Fruit fly (Drosophila melanogaster) whole organism: ENCODE results near the gene PGRP-LF.

ENCODE experiments used
- CG8478 ChIP-seq: fragments of >200 bp; optimal IDR thresholded peaks from 2 replicates; lab custom pipeline; 2018; ENCODE audit warnings: inconsistent platforms
- Dll ChIP-seq: fragments of >200 bp; optimal IDR thresholded peaks from 2 replicates; lab custom pipeline; 2017
- EcR ChIP-seq, 2 experiments: fragments of >200 bp; optimal IDR thresholded peaks; 2 replicates each; lab custom pipeline; 2017; ENCODE audit warnings: missing biosample characterization in 2 of 2, missing genetic modification characterization in 2 of 2, missing genetic modification reagents in 2 of 2
- pan ChIP-seq: fragments of >200 bp; optimal IDR thresholded peaks from 2 replicates; lab custom pipeline; 2017
- psq ChIP-seq: fragments of >200 bp; optimal IDR thresholded peaks from 2 replicates; lab custom pipeline; 2017
- usp ChIP-seq: fragments of >200 bp; optimal IDR thresholded peaks from 2 replicates; lab custom pipeline; 2017; ENCODE audit warnings: missing biosample characterization, missing genetic modification characterization, mixed read lengths

PGRP-LF gene

dm6 chr3L:9349314-9349733 lies at the start of gene PGRP-LF:
PGRP-LF (plus strand) TSS chr3L:9349609.
- no peak for TF ChIP-seq psq
- TF ChIP-seq EcR (GFP tag; optimal IDR thresholded peaks at IDR 0.05; lab: Kevin White, UChicago), result no peak
- no peak for TF ChIP-seq Dll (lab: Kevin White, UChicago)
- TF ChIP-seq CG8478 (lab: Kevin White, UChicago), result no peak

DNA sequence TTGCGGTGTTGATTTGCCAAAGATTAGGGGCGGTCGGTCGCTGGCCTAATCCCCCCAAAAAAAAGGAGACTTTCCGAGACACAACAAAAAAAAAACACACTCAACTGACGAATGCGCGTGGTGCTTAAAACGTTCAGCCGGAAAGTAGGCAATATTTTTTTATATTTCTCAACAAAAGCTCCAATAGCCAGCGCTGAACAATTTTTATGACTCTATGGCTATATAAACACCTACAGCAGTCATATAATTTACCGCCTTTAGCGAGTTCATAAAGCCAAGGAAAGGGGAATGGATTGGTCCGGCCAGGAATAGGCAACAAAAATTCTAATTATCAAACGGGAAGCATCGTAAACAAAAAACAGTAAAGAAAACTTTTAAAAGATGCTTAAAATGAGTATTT lies 45.0 kb upstream of the PGRP-LF start:
- TF ChIP-seq CG8478 (lab: Kevin White, UChicago), result no peak
- TF ChIP-seq psq, result no peak
- no peak for TF ChIP-seq usp (GFP tag; lab: Kevin White, UChicago)
- no peak for TF ChIP-seq Dll (lab: Kevin White, UChicago)
- TF ChIP-seq EcR (GFP tag; optimal IDR thresholded peaks at IDR 0.05; lab: Kevin White, UChicago), result no peak
- no peak for TF ChIP-seq pan (lab: Kevin White, UChicago)

DNA sequence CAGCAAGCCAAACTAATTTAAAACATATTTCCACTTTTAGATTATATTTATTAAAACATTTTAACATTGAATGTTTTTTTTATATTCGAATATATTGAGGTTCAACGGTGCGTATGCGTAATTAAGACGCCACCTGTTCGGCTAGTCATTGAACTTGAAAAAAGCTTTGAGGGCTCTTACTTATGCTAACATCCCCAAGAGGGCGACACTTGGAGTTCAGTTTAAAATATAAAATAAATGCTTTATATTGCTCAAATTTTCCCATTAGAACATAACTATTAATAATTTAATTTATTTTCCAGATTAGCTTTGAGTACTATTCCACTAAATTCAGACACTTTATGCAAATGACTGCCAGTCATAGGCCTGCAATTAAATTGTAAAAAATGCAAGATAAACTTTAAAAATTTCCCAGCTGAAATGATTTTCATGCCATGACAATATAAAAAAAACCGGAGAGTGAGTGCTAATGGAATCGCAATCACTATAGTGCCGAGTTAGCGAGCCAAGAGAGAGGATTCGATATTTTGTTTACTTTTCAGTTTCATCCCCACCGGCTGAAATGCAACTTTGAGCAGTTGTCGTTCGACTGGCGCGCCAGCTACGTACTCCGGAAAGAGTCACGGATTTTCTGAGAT lies 15.5 kb upstream of the PGRP-LF start, which contains the start of gene PGRP-LA:
Gene PGRP-LA, plus strand, starts transcription at position 588 of the 638 bp plus-strand sequence.
- no peak for TF ChIP-seq Dll (lab: Kevin White, UChicago)
- no peak for TF ChIP-seq psq
- no peak for TF ChIP-seq CG8478 (lab: Kevin White, UChicago)
- no peak for TF ChIP-seq EcR (GFP tag; optimal IDR thresholded peaks at IDR 0.05; lab: Kevin White, UChicago)
- TF ChIP-seq pan (lab: Kevin White, UChicago), result no peak
- TF ChIP-seq usp (GFP tag; lab: Kevin White, UChicago), result no peak

- TF ChIP-seq pan (lab: Kevin White, UChicago) (no peak), psq (no peak), CG8478 (lab: Kevin White, UChicago) (no peak), usp (GFP tag; lab: Kevin White, UChicago) (no peak), EcR (GFP tag; optimal IDR thresholded peaks at IDR 0.05; lab: Kevin White, UChicago) (peak in 1 of 2 experiments; percentile 34), Dll (lab: Kevin White, UChicago) (peak; percentile 47)
Measured at dm6 chr3L:9335711-9336110, 13.7 kb upstream of the PGRP-LF start.

DNA sequence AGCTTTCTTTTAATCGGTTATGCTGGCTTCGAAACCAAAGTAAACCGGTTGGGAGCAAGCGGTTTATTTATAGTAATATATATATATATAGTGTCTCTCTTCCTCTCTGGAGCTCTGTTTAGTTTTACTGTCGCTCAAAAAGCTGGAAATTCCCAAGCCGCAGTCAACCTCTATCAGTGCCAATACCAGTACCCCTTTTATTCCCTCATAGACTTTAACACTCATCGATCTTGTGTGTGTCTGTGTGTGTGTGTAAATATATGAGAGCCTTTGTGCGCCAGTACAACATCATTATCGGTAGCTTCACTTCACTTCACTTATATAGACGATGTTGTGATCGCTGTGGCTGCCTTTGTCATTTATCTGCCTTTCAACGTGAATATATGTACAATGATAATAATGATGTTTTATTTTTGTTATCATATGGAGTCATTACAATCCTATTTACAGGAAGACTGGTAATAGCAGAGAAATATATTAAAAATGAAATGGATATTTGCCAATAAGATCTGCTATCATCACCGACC lies 11.4 kb upstream of the PGRP-LF start:
- TF ChIP-seq CG8478 (lab: Kevin White, UChicago), result no peak
- no peak for TF ChIP-seq EcR (GFP tag; optimal IDR thresholded peaks at IDR 0.05; lab: Kevin White, UChicago)
- no peak for TF ChIP-seq Dll (lab: Kevin White, UChicago)
- no peak for TF ChIP-seq pan (lab: Kevin White, UChicago)
- no peak for TF ChIP-seq psq
- no peak for TF ChIP-seq usp (GFP tag; lab: Kevin White, UChicago)

dm6 chr3L:9338510-9338909 lies 10.9 kb upstream of the PGRP-LF start, which contains the start of gene PGRP-LC:
PGRP-LC (plus strand) TSS chr3L:9338810.
- TF ChIP-seq Dll (lab: Kevin White, UChicago) (no peak), psq (no peak), CG8478 (lab: Kevin White, UChicago) (no peak), usp (GFP tag; lab: Kevin White, UChicago) (no peak), EcR (GFP tag; optimal IDR thresholded peaks at IDR 0.05; lab: Kevin White, UChicago) (no peak)

DNA sequence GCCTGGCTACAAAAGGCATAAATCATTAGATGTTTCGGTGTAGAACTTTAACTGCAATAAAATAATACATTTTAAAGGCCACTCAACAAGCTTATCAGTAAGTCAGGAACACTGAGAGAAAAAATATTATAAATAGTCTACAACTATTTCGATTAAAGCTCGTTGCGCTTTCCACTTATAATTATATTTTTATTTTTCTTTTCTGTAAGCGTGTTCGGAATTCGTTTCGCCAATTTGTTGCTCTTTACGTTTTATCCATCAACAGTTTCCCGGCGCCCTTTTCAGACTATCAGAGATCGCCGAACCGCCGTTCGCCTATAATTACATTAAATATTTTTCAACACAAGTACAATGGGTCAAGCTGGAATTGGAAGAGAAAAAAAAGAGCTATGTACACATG lies 10.4 kb upstream of the PGRP-LF start:
- no peak for TF ChIP-seq pan (lab: Kevin White, UChicago)
- no peak for TF ChIP-seq usp (GFP tag; lab: Kevin White, UChicago)
- no peak for TF ChIP-seq psq
- TF ChIP-seq Dll (lab: Kevin White, UChicago), result no peak
- no peak for TF ChIP-seq EcR (GFP tag; optimal IDR thresholded peaks at IDR 0.05; lab: Kevin White, UChicago)
- TF ChIP-seq CG8478 (lab: Kevin White, UChicago), result no peak

DNA sequence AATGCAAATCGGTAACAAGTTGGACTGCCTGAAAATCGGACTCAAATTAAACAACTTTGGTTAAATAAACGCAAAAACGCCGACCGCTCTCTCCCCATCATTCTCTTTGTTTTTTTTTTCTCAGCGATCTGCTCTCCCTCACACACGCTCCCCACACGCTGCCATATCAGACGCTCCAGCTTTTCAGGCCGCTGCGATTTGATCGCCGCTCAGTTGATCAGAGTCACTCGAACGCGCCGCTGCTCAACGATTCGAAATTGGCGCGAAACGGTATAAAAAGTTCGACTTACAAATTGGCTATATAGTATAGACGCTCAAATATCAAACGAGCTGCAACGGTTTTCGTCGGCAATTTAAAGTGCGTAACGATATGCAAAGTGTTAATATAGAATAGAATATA lies 9.2 kb upstream of the PGRP-LF start:
- no peak for TF ChIP-seq EcR (GFP tag; optimal IDR thresholded peaks at IDR 0.05; lab: Kevin White, UChicago)
- TF ChIP-seq pan (lab: Kevin White, UChicago), result no peak
- TF ChIP-seq CG8478 (lab: Kevin White, UChicago), result no peak
- TF ChIP-seq usp (GFP tag; lab: Kevin White, UChicago), result no peak
- no peak for TF ChIP-seq psq
- no peak for TF ChIP-seq Dll (lab: Kevin White, UChicago)

dm6 chr3L:9340839-9341238 lies 8.6 kb upstream of the PGRP-LF start:
- no peak for TF ChIP-seq usp (GFP tag; lab: Kevin White, UChicago)
- no peak for TF ChIP-seq CG8478 (lab: Kevin White, UChicago)
- TF ChIP-seq Dll (lab: Kevin White, UChicago), result no peak
- no peak for TF ChIP-seq psq
- TF ChIP-seq pan (lab: Kevin White, UChicago), result no peak
- no peak for TF ChIP-seq EcR (GFP tag; optimal IDR thresholded peaks at IDR 0.05; lab: Kevin White, UChicago)

- no peak for TF ChIP-seq usp (GFP tag; lab: Kevin White, UChicago)
- no peak for TF ChIP-seq CG8478 (lab: Kevin White, UChicago)
- no peak for TF ChIP-seq Dll (lab: Kevin White, UChicago)
- TF ChIP-seq pan (lab: Kevin White, UChicago), result no peak
- TF ChIP-seq EcR (GFP tag; optimal IDR thresholded peaks at IDR 0.05; lab: Kevin White, UChicago), result no peak
- TF ChIP-seq psq, result no peak
Measured at dm6 chr3L:9343963-9344362, 5.4 kb upstream of the PGRP-LF start.

DNA sequence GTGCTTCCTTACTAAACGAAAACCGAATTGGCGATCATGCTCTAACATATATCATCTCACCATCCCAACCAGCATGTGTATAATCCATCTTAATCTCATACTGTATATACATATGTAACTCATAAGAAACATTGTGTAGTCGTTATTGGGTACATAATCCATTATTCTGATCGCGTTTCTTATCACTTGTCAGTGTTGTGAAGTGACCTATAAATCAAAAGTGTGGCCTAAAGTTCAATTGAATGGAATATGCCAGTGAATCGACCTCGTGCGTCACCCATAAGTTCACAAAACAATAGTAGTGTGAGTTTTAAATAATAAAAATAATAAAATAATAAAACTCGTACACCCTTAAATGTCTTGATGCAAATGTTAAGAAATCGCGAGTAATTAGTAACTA lies 4.3 kb upstream of the PGRP-LF start:
- TF ChIP-seq CG8478 (lab: Kevin White, UChicago), result no peak
- no peak for TF ChIP-seq EcR (GFP tag; optimal IDR thresholded peaks at IDR 0.05; lab: Kevin White, UChicago)
- TF ChIP-seq Dll (lab: Kevin White, UChicago), result no peak
- no peak for TF ChIP-seq usp (GFP tag; lab: Kevin White, UChicago)
- TF ChIP-seq psq, result no peak
- no peak for TF ChIP-seq pan (lab: Kevin White, UChicago)

DNA sequence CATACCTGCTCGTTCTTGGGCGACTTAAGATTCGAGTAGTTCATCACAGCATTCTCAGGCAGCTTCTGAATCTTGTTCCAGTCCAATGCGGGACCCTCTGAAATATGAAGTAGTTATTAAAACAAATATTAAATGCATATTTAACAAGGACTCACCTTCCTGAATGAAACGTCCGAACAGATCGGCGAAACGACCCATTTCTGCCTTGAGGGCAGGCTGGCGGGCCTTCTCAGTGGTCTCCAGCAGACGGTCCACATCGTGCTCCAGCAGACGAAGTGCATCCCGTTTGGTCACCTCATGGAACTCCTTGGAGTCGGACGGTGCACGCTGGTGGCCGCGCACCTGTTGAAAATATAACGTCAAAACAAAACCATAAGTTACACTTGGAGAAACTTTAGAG lies 4.3 kb downstream of the PGRP-LF start, which contains the start of gene CG32040:
Gene CG32040, plus strand, starts transcription at position 301 of the 400 bp plus-strand sequence.
- no peak for TF ChIP-seq Dll (lab: Kevin White, UChicago)
- no peak for TF ChIP-seq usp (GFP tag; lab: Kevin White, UChicago)
- no peak for TF ChIP-seq psq
- no peak for TF ChIP-seq pan (lab: Kevin White, UChicago)
- TF ChIP-seq EcR (GFP tag; optimal IDR thresholded peaks at IDR 0.05; lab: Kevin White, UChicago), result no peak
- TF ChIP-seq CG8478 (lab: Kevin White, UChicago), result no peak
